Fruit fly (Drosophila melanogaster): ENCODE results near the gene Pxt.

Gene Pxt

dm6 chr3R:17718051-17718693 lies 1.1 kb upstream of the Pxt start, which contains the start of gene osa (continued):
- TF ChIP-seq HmgD (GFP tag; optimal IDR thresholded peaks at IDR 0.05) (peak; percentile 5), dmrt99B (tag; optimal IDR thresholded peaks at IDR 0.05) (peak; percentile 3), CG11093 (GFP tag; IDR thresholded peaks at IDR 0.05) (no peak), CG13894 (tag; optimal IDR thresholded peaks at IDR 0.05) (no peak), CG10267 (tag; optimal IDR thresholded peaks at IDR 0.05) (peak; percentile 35), fu2 (GFP tag; optimal IDR thresholded peaks at IDR 0.05) (no peak), MESR4 (GFP tag; optimal IDR thresholded peaks at IDR 0.05) (peak; percentile 88), CG6813 (GFP tag; optimal IDR thresholded peaks at IDR 0.05) (no peak), CG6765 (GFP tag; optimal IDR thresholded peaks at IDR 0.05) (no peak), peb (GFP tag; IDR thresholded peaks at IDR 0.05) (no peak), trem (tag; optimal IDR thresholded peaks at IDR 0.05) (peak; percentile 53), schlank (tag; optimal IDR thresholded peaks at IDR 0.05) (no peak), Side (GFP tag; optimal IDR thresholded peaks at IDR 0.05) (no peak), CTCF (GFP tag; optimal IDR thresholded peaks at IDR 0.05) (peak; percentile 77), CG14441 (GFP tag; IDR thresholded peaks at IDR 0.05) (no peak), CoRest (tag; optimal IDR thresholded peaks at IDR 0.05) (peak; percentile 50), lab (GFP tag; optimal IDR thresholded peaks at IDR 0.05) (peak; percentile 18), phol (tag; optimal IDR thresholded peaks at IDR 0.05) (peak; percentile 100), Fer1 (GFP tag; optimal IDR thresholded peaks at IDR 0.05) (peak; percentile 34), bcd (GFP tag; optimal IDR thresholded peaks at IDR 0.05) (peak; percentile 28), nerfin-1 (tag; optimal IDR thresholded peaks at IDR 0.05) (no peak), Blimp-1 (GFP tag; optimal IDR thresholded peaks at IDR 0.05) (peak; percentile 4), ems (GFP tag; optimal IDR thresholded peaks at IDR 0.05) (no peak), CG9727 (GFP tag; optimal IDR thresholded peaks at IDR 0.05) (peak; percentile 51), CG6791 (GFP tag; IDR thresholded peaks at IDR 0.05; ENCODE audit: partially characterized antibody) (no peak), dmrt11E (tag; optimal IDR thresholded peaks at IDR 0.05) (peak; percentile 6), CG2116 (GFP tag; optimal IDR thresholded peaks at IDR 0.05) (peak; percentile 92), Bdp1 (GFP tag; optimal IDR thresholded peaks at IDR 0.05) (peak; percentile 18), CG6654 (GFP tag; optimal IDR thresholded peaks at IDR 0.05) (no peak), ranshi (GFP tag; IDR thresholded peaks at IDR 0.05) (no peak), Jarid2 (GFP tag; optimal IDR thresholded peaks at IDR 0.05) (peak; percentile 56), CG12104 (GFP tag; optimal IDR thresholded peaks at IDR 0.05) (no peak), Med (GFP tag) (peak; percentile 85), CG5953 (GFP tag; IDR thresholded peaks at IDR 0.05) (no peak), nom (GFP tag; optimal IDR thresholded peaks at IDR 0.05) (peak; percentile 43), exex (tag; optimal IDR thresholded peaks at IDR 0.05) (no peak), klu (GFP tag; IDR thresholded peaks at IDR 0.05) (no peak), CG17385 (GFP tag; optimal IDR thresholded peaks at IDR 0.05) (peak; percentile 4), pfk (GFP tag; optimal IDR thresholded peaks at IDR 0.05) (peak; percentile 88)

DNA sequence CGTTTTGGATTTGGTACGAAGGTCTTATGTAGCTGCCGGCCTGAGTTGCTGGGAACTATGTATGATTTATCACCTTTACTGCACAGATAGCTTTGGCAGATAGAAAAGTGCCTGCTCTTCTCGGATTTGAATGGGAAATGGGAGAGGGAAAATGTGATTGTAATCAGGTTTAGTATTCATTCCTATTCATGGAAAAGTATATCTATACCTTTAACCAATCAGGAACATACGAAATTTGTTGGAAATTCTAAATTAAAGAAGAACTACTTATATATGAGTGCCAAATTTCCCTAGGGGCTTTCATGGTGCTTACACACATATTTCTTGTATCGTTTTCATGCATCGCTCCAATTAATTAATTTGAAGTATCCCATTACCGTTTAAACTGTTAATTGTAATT lies 5.7 kb downstream of the Pxt start, which contains the start of gene Atg8b:
TSS of gene Atg8b (minus strand) at position 101 of the 400 bp plus-strand sequence.
- TF ChIP-seq CG9797 (GFP tag; optimal IDR thresholded peaks at IDR 0.05) (no peak), croc (GFP tag; conservative IDR thresholded peaks at IDR 0.05) (no peak), mirr (GFP tag; optimal IDR thresholded peaks at IDR 0.05) (no peak), lilli (GFP tag; optimal IDR thresholded peaks at IDR 0.05) (no peak), Elba2 (GFP tag; optimal IDR thresholded peaks at IDR 0.05) (no peak), CG33213 (GFP tag; optimal IDR thresholded peaks at IDR 0.05) (no peak), NFAT (GFP tag; IDR thresholded peaks at IDR 0.05) (no peak), Antp (GFP tag; optimal IDR thresholded peaks at IDR 0.05) (no peak), shn (GFP tag; optimal IDR thresholded peaks at IDR 0.05) (no peak), Atf3 (GFP tag; optimal IDR thresholded peaks at IDR 0.05) (no peak), CG10321 (GFP tag; IDR thresholded peaks at IDR 0.05) (no peak), Optix (GFP tag; IDR thresholded peaks at IDR 0.05) (no peak), tgo (GFP tag; IDR thresholded peaks at IDR 0.05) (no peak), Ptx1 (GFP tag; IDR thresholded peaks at IDR 0.05) (no peak), CG11456 (GFP tag; IDR thresholded peaks at IDR 0.05) (no peak)

All from whole organism, embryonic.